Worm (Caenorhabditis elegans): ENCODE results near the gene C12D5.4.

DNA sequence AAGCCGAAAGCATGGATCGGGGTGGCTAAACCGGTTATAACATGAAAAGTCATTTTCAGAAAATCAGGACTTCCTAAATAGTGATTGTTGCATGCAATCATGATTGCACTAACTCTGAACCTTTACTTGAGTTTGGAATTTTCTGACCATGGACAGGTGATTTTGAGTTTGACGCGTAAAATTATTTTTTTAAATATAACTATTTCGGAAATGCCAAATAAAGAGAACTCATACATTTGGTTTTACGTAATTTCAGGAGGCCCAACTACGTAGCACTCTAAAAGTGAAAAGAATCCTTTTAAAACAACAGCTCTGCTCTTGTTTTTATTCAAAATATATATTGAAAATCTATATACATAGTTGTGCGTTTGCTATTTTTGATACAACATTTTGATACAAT is 20.6 kb upstream of the C12D5.4 start, which contains the start of gene srh-234:
- TF ChIP-seq hlh-26 (GFP tag; conservative IDR thresholded peaks at IDR 0.05) (no peak), rcor-1 (GFP tag; IDR thresholded peaks at IDR 0.05) (no peak), attf-3 (GFP tag; conservative IDR thresholded peaks at IDR 0.05) (no peak), efl-1 (GFP tag; optimal IDR thresholded peaks at IDR 0.05) (no peak)
